Fruit fly (Drosophila melanogaster) whole organism, embryonic: ENCODE data around the gene Rpn9.

Source experiments
- Ada2b ChIP-seq: fragments of 200-800 bp; sonication (Bioruptor generic); IDR thresholded peaks from 2 replicates; pipeline ENCODE4 v1.3.6; 2022; ENCODE audit warnings: missing biosample characterization, missing genetic modification characterization
- CG10543 ChIP-seq: fragments of 200-800 bp; sonication (Bioruptor generic); optimal IDR thresholded peaks from 3 replicates; lab custom pipeline; 2017; ENCODE audit warnings: missing biosample characterization, mild to moderate bottlenecking, missing genetic modification characterization, moderate library complexity
- CG10654 ChIP-seq: fragments of 200-800 bp; sonication (Bioruptor generic); optimal IDR thresholded peaks from 2 replicates; lab custom pipeline; 2016; ENCODE audit warnings: missing biosample characterization, missing genetic modification characterization
- CG11093 ChIP-seq: fragments of 200-800 bp; sonication (Bioruptor generic); IDR thresholded peaks from 3 replicates; pipeline ENCODE4 v1.3.6; 2022; ENCODE audit warnings: missing biosample characterization, missing genetic modification characterization
- CG11247 ChIP-seq: fragments of 200-800 bp; sonication (Bioruptor generic); IDR thresholded peaks from 2 replicates; pipeline ENCODE4 v1.3.6; 2022; ENCODE audit warnings: missing biosample characterization, missing genetic modification characterization
- CG11560 ChIP-seq: fragments of 200-800 bp; sonication (Bioruptor generic); IDR thresholded peaks from 3 replicates; pipeline ENCODE4 v1.3.6; 2022; ENCODE audit warnings: missing biosample characterization, missing genetic modification characterization
- CG11723 ChIP-seq: fragments of 200-800 bp; sonication (Bioruptor generic); optimal IDR thresholded peaks from 2 replicates; lab custom pipeline; 2017; ENCODE audit warnings: missing biosample characterization, mild to moderate bottlenecking, missing genetic modification characterization
- CG12744 ChIP-seq: fragments of 200-800 bp; sonication (Bioruptor generic); optimal IDR thresholded peaks from 2 replicates; lab custom pipeline; 2016; ENCODE audit warnings: missing biosample characterization, missing genetic modification characterization
- CG14710 ChIP-seq: fragments of 200-800 bp; sonication (Bioruptor generic); optimal IDR thresholded peaks from 3 replicates; lab custom pipeline; 2019; ENCODE audit warnings: missing biosample characterization, mild to moderate bottlenecking, missing genetic modification characterization, moderate library complexity
- CG15696 ChIP-seq: fragments of 200-800 bp; sonication (Bioruptor generic); optimal IDR thresholded peaks from 2 replicates; lab custom pipeline; 2019; ENCODE audit warnings: missing biosample characterization, mild to moderate bottlenecking, missing genetic modification characterization, moderate library complexity
- CG1603 ChIP-seq: fragments of 200-800 bp; sonication (Bioruptor generic); optimal IDR thresholded peaks from 2 replicates; lab custom pipeline; 2019; ENCODE audit warnings: missing biosample characterization, mild to moderate bottlenecking, missing genetic modification characterization, moderate library complexity
- CG18476 ChIP-seq: fragments of 200-800 bp; sonication (Bioruptor generic); optimal IDR thresholded peaks from 2 replicates; lab custom pipeline; 2016; ENCODE audit warnings: missing biosample characterization, mild to moderate bottlenecking, missing genetic modification characterization
- CG18619 ChIP-seq: fragments of 200-800 bp; sonication (Bioruptor generic); optimal IDR thresholded peaks from 3 replicates; lab custom pipeline; 2017; ENCODE audit warnings: missing biosample characterization, mild to moderate bottlenecking, missing genetic modification characterization
- CG2199 ChIP-seq: fragments of 200-800 bp; sonication (Bioruptor generic); IDR thresholded peaks from 3 replicates; pipeline ENCODE4 v1.3.6; 2022; ENCODE audit warnings: missing biosample characterization, missing genetic modification characterization
- CG30020 ChIP-seq: fragments of 200-800 bp; optimal IDR thresholded peaks from 2 replicates; lab custom pipeline; 2019; ENCODE audit warnings: missing biosample characterization, mild to moderate bottlenecking, missing genetic modification characterization, moderate library complexity
- CG32767 ChIP-seq: fragments of 200-800 bp; sonication (Bioruptor generic); IDR thresholded peaks from 2 replicates; pipeline ENCODE4 v1.3.6; 2022; ENCODE audit warnings: missing biosample characterization, missing genetic modification characterization
- CG34376 ChIP-seq: fragments of 200-800 bp; sonication (Bioruptor generic); optimal IDR thresholded peaks from 2 replicates; lab custom pipeline; 2018; ENCODE audit warnings: missing biosample characterization, mild to moderate bottlenecking, missing genetic modification characterization
- CG4282 ChIP-seq: fragments of 200-800 bp; sonication (Bioruptor generic); optimal IDR thresholded peaks from 2 replicates; lab custom pipeline; 2016; ENCODE audit warnings: missing biosample characterization, missing genetic modification characterization
- CG4328 ChIP-seq: fragments of 200-800 bp; sonication (Bioruptor generic); optimal IDR thresholded peaks from 3 replicates; lab custom pipeline; 2017; ENCODE audit warnings: missing biosample characterization, missing genetic modification reagents, missing genetic modification characterization
- CG4360 ChIP-seq: fragments of 200-800 bp; sonication (Bioruptor generic); IDR thresholded peaks from 2 replicates; pipeline ENCODE4 v1.3.6; 2022; ENCODE audit warnings: missing biosample characterization, missing genetic modification characterization
- CG4854 ChIP-seq: fragments of 200-800 bp; sonication (Bioruptor generic); optimal IDR thresholded peaks from 2 replicates; lab custom pipeline; 2016; ENCODE audit warnings: missing biosample characterization, missing genetic modification characterization, inconsistent platforms
- CG5180 ChIP-seq: fragments of 200-800 bp; sonication (Bioruptor generic); optimal IDR thresholded peaks from 3 replicates; lab custom pipeline; 2017; ENCODE audit warnings: missing biosample characterization, missing genetic modification characterization, mild to moderate bottlenecking, moderate library complexity, missing genetic modification reagents
- CG6791 ChIP-seq: fragments of 200-800 bp; sonication (Bioruptor generic); IDR thresholded peaks from 3 replicates; pipeline ENCODE4 v1.3.6; 2022; ENCODE audit warnings: missing biosample characterization, missing genetic modification characterization; ENCODE audit not compliant: partially characterized antibody
- Dad ChIP-seq: fragments of 200-800 bp; sonication (Bioruptor generic); optimal IDR thresholded peaks from 3 replicates; lab custom pipeline; 2016; ENCODE audit warnings: missing biosample characterization, missing genetic modification characterization
- Ets65A ChIP-seq: fragments of 200-800 bp; sonication (Bioruptor generic); peaks from one replicate; lab custom pipeline; 2016; ENCODE audit warnings: missing biosample characterization, missing genetic modification characterization
- HmgD ChIP-seq: fragments of 200-800 bp; sonication (Bioruptor generic); optimal IDR thresholded peaks from 3 replicates; lab custom pipeline; 2016; ENCODE audit warnings: missing biosample characterization, missing genetic modification characterization
- HmgZ ChIP-seq: fragments of 200-800 bp; sonication (Bioruptor generic); optimal IDR thresholded peaks from 2 replicates; lab custom pipeline; 2018; ENCODE audit warnings: missing biosample characterization, mild to moderate bottlenecking, missing genetic modification characterization
- Max ChIP-seq: fragments of 200-800 bp; sonication (Bioruptor generic); optimal IDR thresholded peaks from 2 replicates; lab custom pipeline; 2016; ENCODE audit warnings: missing biosample characterization, mild to moderate bottlenecking, missing genetic modification characterization
- Optix ChIP-seq: fragments of 200-800 bp; sonication (Bioruptor generic); IDR thresholded peaks from 3 replicates; pipeline ENCODE4 v1.3.6; 2022; ENCODE audit warnings: missing biosample characterization, missing genetic modification characterization
- Xbp1 ChIP-seq: fragments of 200-800 bp; sonication (Bioruptor generic); optimal IDR thresholded peaks from 3 replicates; lab custom pipeline; 2016; ENCODE audit warnings: missing biosample characterization, mild to moderate bottlenecking, missing genetic modification characterization
- al ChIP-seq: fragments of 200-800 bp; sonication (Bioruptor generic); IDR thresholded peaks from 2 replicates; pipeline ENCODE4 v1.3.6; 2022; ENCODE audit warnings: missing biosample characterization, missing genetic modification characterization
- chinmo ChIP-seq: fragments of 200-800 bp; sonication (Bioruptor generic); IDR thresholded peaks from 4 replicates; pipeline ENCODE4 v1.3.6; 2022; ENCODE audit warnings: missing biosample characterization, missing genetic modification characterization; ENCODE audit not compliant: partially characterized antibody
- croc ChIP-seq: fragments of 200-800 bp; sonication (Bioruptor generic); conservative IDR thresholded peaks from 3 replicates; pipeline ENCODE4 v1.3.6; 2022; ENCODE audit warnings: missing biosample characterization, missing genetic modification characterization
- crol ChIP-seq: fragments of 200-800 bp; sonication (Bioruptor generic); IDR thresholded peaks from 2 replicates; pipeline ENCODE4 v1.3.6; 2022; ENCODE audit warnings: missing biosample characterization, missing genetic modification characterization
- da ChIP-seq: fragments of 200-800 bp; sonication (Bioruptor generic); optimal IDR thresholded peaks from 2 replicates; lab custom pipeline; 2016; ENCODE audit warnings: missing biosample characterization, missing genetic modification characterization
- dan ChIP-seq: fragments of 200-800 bp; sonication (Bioruptor generic); IDR thresholded peaks from 2 replicates; pipeline ENCODE4 v1.3.6; 2022; ENCODE audit warnings: missing biosample characterization, missing genetic modification characterization
- fd3F ChIP-seq: fragments of 200-800 bp; sonication (Bioruptor generic); optimal IDR thresholded peaks from 2 replicates; lab custom pipeline; 2018; ENCODE audit warnings: missing biosample characterization, mild to moderate bottlenecking, missing genetic modification characterization, moderate library complexity
- gcm2 ChIP-seq: fragments of 200-800 bp; sonication (Bioruptor generic); optimal IDR thresholded peaks from 2 replicates; lab custom pipeline; 2016; ENCODE audit warnings: missing biosample characterization, missing genetic modification characterization
- gem ChIP-seq: fragments of 200-800 bp; sonication (Bioruptor generic); optimal IDR thresholded peaks from 2 replicates; lab custom pipeline; 2019; ENCODE audit warnings: missing biosample characterization, mild to moderate bottlenecking, missing genetic modification characterization, moderate library complexity
- gsb-n ChIP-seq: fragments of 200-800 bp; sonication (Bioruptor generic); optimal IDR thresholded peaks from 3 replicates; lab custom pipeline; 2018; ENCODE audit warnings: missing biosample characterization, mild to moderate bottlenecking, missing genetic modification characterization
- hkb ChIP-seq, 2 experiments: fragments of 200-800 bp in 1 of 2; fragments of >200 bp in 1 of 2; sonication (Bioruptor generic) in 1 of 2; IDR thresholded peaks in 1 of 2; optimal IDR thresholded peaks in 1 of 2; 2 replicates each; pipeline versions ENCODE4 v1.3.6 to Lab custom; 2017 to 2022; ENCODE audit warnings: missing biosample characterization in 1 of 2, missing genetic modification characterization in 1 of 2
- kah ChIP-seq: fragments of 200-800 bp; sonication (Bioruptor generic); optimal IDR thresholded peaks from 2 replicates; lab custom pipeline; 2018; ENCODE audit warnings: missing biosample characterization, mild to moderate bottlenecking, missing genetic modification characterization
- sqz ChIP-seq: fragments of 200-800 bp; sonication (Bioruptor generic); optimal IDR thresholded peaks from 3 replicates; lab custom pipeline; 2018; ENCODE audit warnings: missing biosample characterization, mild to moderate bottlenecking, missing genetic modification characterization
- stwl ChIP-seq: fragments of 200-800 bp; sonication (Bioruptor generic); optimal IDR thresholded peaks from 3 replicates; lab custom pipeline; 2018; ENCODE audit warnings: missing biosample characterization, mild to moderate bottlenecking, missing genetic modification characterization, moderate library complexity
- toy ChIP-seq: fragments of 200-800 bp; sonication (Bioruptor generic); IDR thresholded peaks from 2 replicates; pipeline ENCODE4 v1.3.6; 2022; ENCODE audit warnings: missing biosample characterization, missing genetic modification characterization
- unc-4 ChIP-seq: fragments of 200-800 bp; sonication (Bioruptor generic); IDR thresholded peaks from 2 replicates; pipeline ENCODE4 v1.3.6; 2022; ENCODE audit warnings: missing biosample characterization, missing genetic modification characterization; ENCODE audit not compliant: partially characterized antibody
- wek ChIP-seq: fragments of 200-800 bp; sonication (Bioruptor generic); optimal IDR thresholded peaks from 3 replicates; lab custom pipeline; 2018; ENCODE audit warnings: missing biosample characterization, mild to moderate bottlenecking, missing genetic modification characterization, moderate library complexity
- yki ChIP-seq: fragments of >200 bp; optimal IDR thresholded peaks from 3 replicates; lab custom pipeline; 2018
- zen2 ChIP-seq: fragments of 200-800 bp; sonication (Bioruptor generic); IDR thresholded peaks from 3 replicates; pipeline ENCODE4 v1.3.6; 2022; ENCODE audit warnings: missing biosample characterization, missing genetic modification characterization; ENCODE audit not compliant: partially characterized antibody

Gene Rpn9

DNA sequence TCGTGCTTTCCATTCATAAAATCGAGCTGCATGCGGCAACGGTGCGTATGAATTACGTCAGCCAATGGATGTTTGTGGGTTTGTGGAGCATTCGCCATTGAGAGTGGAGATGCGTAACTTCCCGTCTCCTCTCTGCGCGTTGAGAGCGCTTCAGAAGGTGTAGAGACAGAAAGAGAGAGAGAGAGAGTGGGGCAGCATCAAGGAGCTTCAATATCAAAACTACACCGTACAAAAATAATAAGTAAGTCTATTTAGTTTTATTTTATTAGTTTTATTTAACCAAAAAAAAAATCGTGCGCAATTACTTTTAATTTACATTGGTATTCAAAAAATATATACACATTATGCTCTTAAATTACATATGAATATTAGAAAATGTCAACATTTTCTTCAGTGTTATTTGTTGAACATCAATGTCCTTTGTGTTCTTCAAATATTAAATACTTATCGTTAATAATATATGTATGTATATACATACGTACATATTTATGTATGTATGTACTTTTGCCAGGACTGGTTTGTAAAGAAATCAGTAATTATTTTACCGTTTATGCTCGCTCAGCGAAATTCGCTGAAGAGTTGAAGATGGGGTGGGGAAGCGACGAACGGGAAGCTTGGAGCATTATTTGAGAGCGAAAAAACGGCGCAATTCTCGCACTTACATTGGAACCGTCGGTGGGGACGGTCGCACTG is 10.4 kb downstream of the Rpn9 start, which contains the start of gene CG10365 (continued):
- peak; percentile 88 for TF ChIP-seq Ada2b (GFP tag; lab: Robert Waterston, UW)
- TF ChIP-seq stwl, result no peak
- TF ChIP-seq gsb-n, result peak; percentile 79
- no peak for TF ChIP-seq yki (lab: Kevin White, UChicago)
- no peak for TF ChIP-seq Dad
- TF ChIP-seq dan (GFP tag; lab: Robert Waterston, UW), result no peak
- TF ChIP-seq CG4282 (GFP tag; lab: Kevin White, UChicago), result no peak
- TF ChIP-seq CG4854 (GFP tag; lab: Kevin White, UChicago), result no peak
- TF ChIP-seq CG4328 (GFP tag; lab: Kevin White, UChicago), result peak; percentile 58
- TF ChIP-seq CG11723, result no peak
- TF ChIP-seq CG11247, result peak; percentile 78
- TF ChIP-seq al (GFP tag; lab: Robert Waterston, UW), result peak; percentile 68
- TF ChIP-seq hkb (optimal IDR thresholded peaks at IDR 0.05; lab: Kevin White, UChicago), result no peak
- TF ChIP-seq hkb (GFP tag; IDR thresholded peaks at IDR 0.05; lab: Robert Waterston, UW), result peak; percentile 84
- TF ChIP-seq HmgZ (tag; lab: Kevin White, UChicago), result peak; percentile 80
- TF ChIP-seq CG5180 (GFP tag; lab: Kevin White, UChicago), result peak; percentile 70
- no peak for TF ChIP-seq CG12744 (GFP tag; lab: Kevin White, UChicago)
- TF ChIP-seq unc-4 (GFP tag; lab: Robert Waterston, UW), result 0 out of 2 replicates have a peak, but pooled peaks have one; percentile 12
- TF ChIP-seq CG4360 (GFP tag; lab: Robert Waterston, UW), result no peak
- TF ChIP-seq Xbp1 (GFP tag; lab: Kevin White, UChicago), result peak; percentile 77
- TF ChIP-seq CG30020 (tag; lab: Kevin White, UChicago), result no peak
- peak; percentile 89; the same call in 3 of the 4 replicates for TF ChIP-seq chinmo (GFP tag; lab: Robert Waterston, UW)
- peak; percentile 88 for TF ChIP-seq CG32767 (GFP tag; lab: Robert Waterston, UW)
- peak; percentile 96 for TF ChIP-seq gem (tag; lab: Kevin White, UChicago)
- peak; percentile 22 for TF ChIP-seq CG34376 (GFP tag; lab: Kevin White, UChicago)
- peak; percentile 40 for TF ChIP-seq CG15696 (tag; lab: Kevin White, UChicago)
- TF ChIP-seq CG11560, result peak; percentile 51; the same call in 2 of the 3 replicates
- peak; percentile 77 for TF ChIP-seq crol (GFP tag; lab: Robert Waterston, UW)
- no peak for TF ChIP-seq da (GFP tag; lab: Kevin White, UChicago)
- no peak for TF ChIP-seq Ets65A (GFP tag; lab: Kevin White, UChicago)
- no peak for TF ChIP-seq Optix (GFP tag; lab: Robert Waterston, UW)
- TF ChIP-seq sqz (GFP tag; lab: Kevin White, UChicago), result peak; percentile 52
- TF ChIP-seq CG10654 (GFP tag; lab: Kevin White, UChicago), result peak; percentile 73
- no peak for TF ChIP-seq wek (GFP tag; lab: Kevin White, UChicago)
- TF ChIP-seq toy (GFP tag; lab: Robert Waterston, UW), result no peak
- no peak for TF ChIP-seq CG2199 (GFP tag; lab: Robert Waterston, UW)
- TF ChIP-seq gcm2 (GFP tag; lab: Kevin White, UChicago), result no peak
- peak; percentile 69 for TF ChIP-seq CG10543 (GFP tag; lab: Kevin White, UChicago)
- peak; percentile 58 for TF ChIP-seq CG18476 (GFP tag; lab: Kevin White, UChicago)
- peak; percentile 72 for TF ChIP-seq croc (GFP tag; lab: Robert Waterston, UW)
- TF ChIP-seq CG18619 (GFP tag; lab: Kevin White, UChicago), result peak; percentile 79
- TF ChIP-seq CG1603 (tag; lab: Kevin White, UChicago), result peak; percentile 46
- peak; percentile 67 for TF ChIP-seq CG14710 (tag; lab: Kevin White, UChicago)
- TF ChIP-seq fd3F, result peak; percentile 90
- TF ChIP-seq zen2, result no peak
- TF ChIP-seq Max, result no peak
- peak; percentile 67 for TF ChIP-seq kah
- TF ChIP-seq HmgD, result no peak
- TF ChIP-seq CG6791, result no peak
- TF ChIP-seq CG11093 (GFP tag; lab: Robert Waterston, UW), result peak; percentile 69; the same call in 2 of the 3 replicates
